Fruit fly (Drosophila melanogaster): ENCODE measurements around the gene CG7362.

DNA sequence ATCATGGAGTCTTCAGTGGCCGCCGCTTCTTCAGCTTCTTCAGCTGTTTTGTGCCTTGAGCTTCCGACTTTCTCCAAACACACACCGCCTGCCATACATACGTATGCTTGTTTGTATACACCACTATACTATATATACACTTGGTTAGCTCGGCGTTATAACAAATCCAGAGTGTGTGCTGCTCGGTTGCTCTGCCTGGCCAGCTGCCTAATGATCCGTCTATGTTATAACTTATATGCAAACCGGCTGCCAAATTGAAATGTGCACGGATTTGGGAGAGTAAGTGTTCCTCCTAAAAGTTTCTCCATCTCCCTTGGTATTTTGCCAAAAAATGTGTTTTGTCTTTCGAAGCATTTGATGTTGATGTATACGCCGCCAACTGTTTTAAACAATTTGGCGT lies 9.2 kb upstream of the CG7362 start:
- TF ChIP-seq CG5204 (GFP tag; optimal IDR thresholded peaks at IDR 0.05) (no peak), cnc (optimal IDR thresholded peaks at IDR 0.05) (no peak), Hr96 (GFP tag; optimal IDR thresholded peaks at IDR 0.05) (no peak), cic (GFP tag; optimal IDR thresholded peaks at IDR 0.05) (no peak)
